Worm (Caenorhabditis elegans) whole organism, young adult: ENCODE measurements around the gene let-721.

Source experiments
- B0035.1 ChIP-seq: sonication (generic microtip); optimal IDR thresholded peaks from 2 replicates; lab custom pipeline; 2016; ENCODE audit warnings: missing genetic modification characterization, mild to moderate bottlenecking, missing compliant biosample characterization, missing genotype, missing genetic modification reagents
- ama-1 ChIP-seq, 3 experiments: fragments of 150-350 bp in 1 of 3; sonication (generic microtip) in 2 of 3; optimal IDR thresholded peaks; 2 replicates each; lab custom pipeline; 2014 to 2018; ENCODE audit warnings: missing biosample characterization in 2 of 3, missing genetic modification characterization in 2 of 3, missing genetic modification reagents in 2 of 3
- ceh-91 ChIP-seq: fragments of 200-800 bp; sonication (Bioruptor generic); IDR thresholded peaks from 2 replicates; pipeline ENCODE4 v1.3.6; 2022; ENCODE audit warnings: missing genetic modification reagents, missing genetic modification characterization, missing compliant biosample characterization
- dox-1 ChIP-seq: fragments of 200-800 bp; sonication (Bioruptor generic); IDR thresholded peaks from 2 replicates; pipeline ENCODE4 v1.3.6; 2022; ENCODE audit warnings: missing genetic modification reagents, missing genetic modification characterization, missing compliant biosample characterization
- dpff-1 ChIP-seq: sonication (generic microtip); optimal IDR thresholded peaks from 2 replicates; lab custom pipeline; 2017; ENCODE audit warnings: mild to moderate bottlenecking, missing genetic modification characterization, missing compliant biosample characterization
- hlh-26 ChIP-seq: fragments of 200-800 bp; sonication (Bioruptor generic); conservative IDR thresholded peaks from 2 replicates; pipeline ENCODE4 v1.3.6; 2022; ENCODE audit warnings: missing genetic modification reagents, missing genetic modification characterization, missing compliant biosample characterization
- lin-26 ChIP-seq: fragments of 200-800 bp; sonication (Bioruptor generic); IDR thresholded peaks from 2 replicates; pipeline ENCODE4 v1.3.6; 2022; ENCODE audit warnings: missing genetic modification reagents, missing genetic modification characterization, missing compliant biosample characterization
- lin-54 ChIP-seq: fragments of 200-800 bp; sonication (Bioruptor generic); optimal IDR thresholded peaks from 2 replicates; lab custom pipeline; 2018; ENCODE audit warnings: mild to moderate bottlenecking, missing genetic modification characterization, missing compliant biosample characterization
- repo-1 ChIP-seq: sonication (generic microtip); optimal IDR thresholded peaks from 2 replicates; lab custom pipeline; 2017; ENCODE audit warnings: mild to moderate bottlenecking, missing genetic modification characterization, missing compliant biosample characterization
- snpc-4 ChIP-seq, 5 experiments: fragments of 150-350 bp in 1 of 5; sonication (generic microtip) in 4 of 5; optimal IDR thresholded peaks; 2 replicates each; lab custom pipeline; 2014 to 2018; ENCODE audit warnings: missing genetic modification characterization in 5 of 5, missing biosample characterization in 3 of 5, antibody characterized with exemption in 2 of 5, mild to moderate bottlenecking in 2 of 5, missing compliant biosample characterization in 2 of 5, missing genotype in 2 of 5, moderate library complexity in 2 of 5, missing genetic modification reagents in 1 of 5
- unc-130 ChIP-seq: sonication (generic microtip); optimal IDR thresholded peaks from 2 replicates; lab custom pipeline; 2016; ENCODE audit warnings: missing genetic modification reagents, missing genetic modification characterization, missing compliant biosample characterization
- unc-62 ChIP-seq: fragments of 150-350 bp; optimal IDR thresholded peaks from 2 replicates; lab custom pipeline; 2014; ENCODE audit warnings: missing biosample characterization, missing genetic modification reagents, missing genetic modification characterization

DNA sequence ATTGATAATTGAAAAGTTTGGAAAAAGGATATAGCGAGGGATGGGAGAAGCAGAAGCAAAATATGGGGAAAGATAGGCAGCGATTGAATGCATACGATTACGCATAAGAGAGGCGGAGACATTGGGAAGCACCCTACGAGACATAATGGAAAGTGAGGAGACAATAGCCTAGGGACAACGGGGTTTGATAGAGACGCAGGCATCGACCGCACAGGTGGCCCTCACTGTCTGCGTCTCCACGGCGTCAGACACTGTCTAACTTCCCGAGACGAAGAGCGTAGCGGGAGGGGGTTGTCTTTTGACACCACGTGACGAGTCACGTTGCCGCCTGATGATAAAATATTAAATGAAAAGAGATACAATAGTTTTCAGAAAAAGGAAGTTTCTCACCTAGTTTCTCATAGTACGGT, 25.7 kb downstream of the let-721 start:
- TF ChIP-seq unc-130 (GFP tag; lab: Kevin White, UChicago) (no peak), hlh-26 (GFP tag; lab: Robert Waterston, UW) (no peak), lin-54 (GFP tag; lab: Kevin White, UChicago) (peak; percentile 71), snpc-4 (GFP tag; optimal IDR thresholded peaks at IDR 0.05; lab: Kevin White, UChicago) (no peak), snpc-4 (tag; optimal IDR thresholded peaks at IDR 0.05; lab: Kevin White, UChicago) (peak in 2 of 4 experiments; percentile 56 to 60), B0035.1 (tag; lab: Kevin White, UChicago) (no peak), ama-1 (optimal IDR thresholded peaks at IDR 0.05; lab: Kevin White, UChicago) (no peak), ama-1 (GFP tag; optimal IDR thresholded peaks at IDR 0.05; lab: Kevin White, UChicago) (no peak), lin-26 (peak; percentile 66), dox-1 (peak; percentile 80), unc-62 (no peak), dpff-1 (tag; lab: Kevin White, UChicago) (no peak), ceh-91 (no peak), repo-1 (tag; lab: Kevin White, UChicago) (peak; percentile 89)
